Fruit fly (Drosophila melanogaster): ENCODE results near the gene RpS13.

The RpS13 gene

DNA sequence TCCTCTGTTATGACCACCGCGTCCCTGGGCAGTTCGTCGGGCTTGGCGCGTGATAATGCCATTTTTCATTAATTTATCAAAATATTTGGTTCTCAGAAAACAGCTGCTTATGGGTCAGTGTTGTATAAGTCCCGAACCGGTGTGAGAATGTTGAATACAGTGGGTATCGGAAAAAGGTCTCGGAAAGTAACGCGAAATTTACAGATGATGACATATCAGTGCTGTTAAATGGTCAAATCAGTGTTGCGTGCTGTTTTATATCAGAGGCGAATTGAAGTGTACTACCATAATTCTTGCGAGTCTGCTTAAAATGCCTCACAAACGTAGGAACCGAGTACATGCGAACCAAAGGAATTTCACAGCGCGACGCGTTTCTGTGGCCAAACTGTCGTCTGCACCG is 18.2 kb upstream of the RpS13 start, which contains the start of the genes CG13392 and Rcd4 (continued):
- TF ChIP-seq MTF-1 (GFP tag; optimal IDR thresholded peaks at IDR 0.05; ENCODE audit: borderline replicate concordance) (peak; percentile 13), rib (GFP tag; IDR thresholded peaks at IDR 0.05) (peak; percentile 76), CG10654 (GFP tag; optimal IDR thresholded peaks at IDR 0.05) (no peak), Abd-B (GFP tag; optimal IDR thresholded peaks at IDR 0.05) (no peak), CG9932 (GFP tag; IDR thresholded peaks at IDR 0.05) (peak; percentile 90), CG17385 (GFP tag; optimal IDR thresholded peaks at IDR 0.05) (peak; percentile 65), cwo (GFP tag; optimal IDR thresholded peaks at IDR 0.05) (no peak), odd (GFP tag; optimal IDR thresholded peaks at IDR 0.05) (no peak), CG13894 (tag; optimal IDR thresholded peaks at IDR 0.05) (peak; percentile 80), CrebB (tag; optimal IDR thresholded peaks at IDR 0.05) (peak; percentile 50), Atf6 (GFP tag; IDR thresholded peaks at IDR 0.05) (no peak), CG30403 (GFP tag; optimal IDR thresholded peaks at IDR 0.05) (peak; percentile 71), Gsc (GFP tag; IDR thresholded peaks at IDR 0.05) (no peak), CG6683 (GFP tag; optimal IDR thresholded peaks at IDR 0.05) (peak; percentile 32), CG5245 (GFP tag; optimal IDR thresholded peaks at IDR 0.05) (peak; percentile 40), Dip3 (GFP tag; optimal IDR thresholded peaks at IDR 0.05) (peak; percentile 79), sim (GFP tag; IDR thresholded peaks at IDR 0.05) (no peak), CG9215 (GFP tag; IDR thresholded peaks at IDR 0.05) (peak; percentile 44; the same call in 1 of the 2 replicates), btn (GFP tag; optimal IDR thresholded peaks at IDR 0.05) (peak; percentile 30), scrt (GFP tag; optimal IDR thresholded peaks at IDR 0.05) (peak; percentile 41), CG11398 (GFP tag; optimal IDR thresholded peaks at IDR 0.05) (peak; percentile 65), peb (GFP tag; IDR thresholded peaks at IDR 0.05) (no peak), hkb (optimal IDR thresholded peaks at IDR 0.05) (no peak), hkb (GFP tag; IDR thresholded peaks at IDR 0.05) (peak; percentile 51), CG32767 (GFP tag; IDR thresholded peaks at IDR 0.05) (no peak), PHDP (tag; optimal IDR thresholded peaks at IDR 0.05) (peak; percentile 58), CG17361 (GFP tag; IDR thresholded peaks at IDR 0.05) (peak; percentile 28; the same call in 1 of the 3 replicates), sima (GFP tag; optimal IDR thresholded peaks at IDR 0.05) (no peak), Hmr (GFP tag; optimal IDR thresholded peaks at IDR 0.05) (peak; percentile 78), da (GFP tag; optimal IDR thresholded peaks at IDR 0.05) (peak; percentile 23), CG1792 (GFP tag; optimal IDR thresholded peaks at IDR 0.05) (peak; percentile 49), gro (GFP tag; optimal IDR thresholded peaks at IDR 0.05) (peak; percentile 79), wor (GFP tag; IDR thresholded peaks at IDR 0.05) (no peak), sens (GFP tag) (peak; percentile 91), C15 (GFP tag; IDR thresholded peaks at IDR 0.05) (no peak), Hsf (GFP tag; optimal IDR thresholded peaks at IDR 0.05) (peak; percentile 65), HLH3B (GFP tag; IDR thresholded peaks at IDR 0.05) (peak; percentile 48; the same call in 1 of the 2 replicates), lov (optimal IDR thresholded peaks at IDR 0.05) (no peak), lov (GFP tag; IDR thresholded peaks at IDR 0.05) (no peak), lbe (GFP tag; optimal IDR thresholded peaks at IDR 0.05) (peak; percentile 84), CG17568 (GFP tag; optimal IDR thresholded peaks at IDR 0.05) (no peak), CG10147 (GFP tag; optimal IDR thresholded peaks at IDR 0.05) (peak; percentile 58), CG12299 (tag; optimal IDR thresholded peaks at IDR 0.05) (peak; percentile 41), CG2129 (GFP tag; IDR thresholded peaks at IDR 0.05; ENCODE audit: partially characterized antibody) (no peak), CG15696 (tag; optimal IDR thresholded peaks at IDR 0.05) (no peak), vnd (GFP tag; IDR thresholded peaks at IDR 0.05; ENCODE audit: partially characterized antibody) (0 out of 3 replicates have a peak, but pooled peaks have one; percentile 16), CG3281 (GFP tag; optimal IDR thresholded peaks at IDR 0.05) (peak; percentile 60), Vsx1 (GFP tag; optimal IDR thresholded peaks at IDR 0.05) (no peak), CG4730 (GFP tag; IDR thresholded peaks at IDR 0.05) (0 out of 2 replicates have a peak, but pooled peaks have one; percentile 28), org-1 (GFP tag; optimal IDR thresholded peaks at IDR 0.05) (peak; percentile 20), Nf-YC (tag; optimal IDR thresholded peaks at IDR 0.05) (peak; percentile 17), CG8765 (GFP tag; IDR thresholded peaks at IDR 0.05) (0 out of 2 replicates have a peak, but pooled peaks have one; percentile 30)

Data from whole organism, embryonic.